Worm (Caenorhabditis elegans) whole organism, L1 larva: ENCODE measurements around the gene parg-2.

Source experiments
- ceh-8 ChIP-seq: fragments of 200-800 bp; sonication (Bioruptor generic); optimal IDR thresholded peaks from 2 replicates; lab custom pipeline; 2018; ENCODE audit warnings: mild to moderate bottlenecking, missing genetic modification characterization, moderate library complexity, missing compliant biosample characterization
- egl-27 ChIP-seq, 2 experiments: fragments of 150-350 bp in 1 of 2; sonication (generic microtip); optimal IDR thresholded peaks; 3 replicates each; lab custom pipeline; 2017 to 2018; ENCODE audit warnings: missing biosample characterization in 2 of 2, missing genetic modification characterization in 2 of 2, missing genetic modification reagents in 2 of 2
- hpl-2 ChIP-seq: fragments of 150-350 bp; optimal IDR thresholded peaks from 2 replicates; lab custom pipeline; 2014; ENCODE audit warnings: missing biosample characterization, missing genetic modification reagents, missing genetic modification characterization
- lin-13 ChIP-seq: fragments of 150-350 bp; optimal IDR thresholded peaks from 2 replicates; lab custom pipeline; 2014; ENCODE audit warnings: missing biosample characterization, missing genetic modification reagents, missing genetic modification characterization
- lin-39 ChIP-seq: fragments of 150-350 bp; optimal IDR thresholded peaks from 2 replicates; lab custom pipeline; 2014; ENCODE audit warnings: missing biosample characterization, missing genetic modification reagents, missing genetic modification characterization
- nhr-11 ChIP-seq: fragments of 150-350 bp; optimal IDR thresholded peaks from 2 replicates; lab custom pipeline; 2014; ENCODE audit warnings: missing biosample characterization, missing genetic modification characterization
- nhr-77 ChIP-seq: fragments of 150-350 bp; optimal IDR thresholded peaks from 2 replicates; lab custom pipeline; 2014; ENCODE audit warnings: missing biosample characterization, missing genetic modification characterization
- snpc-4 ChIP-seq: fragments of 150-350 bp; optimal IDR thresholded peaks from 2 replicates; lab custom pipeline; 2014; ENCODE audit warnings: missing biosample characterization, missing genetic modification characterization
- sox-4 ChIP-seq: sonication (generic microtip); optimal IDR thresholded peaks from 2 replicates; lab custom pipeline; 2016; ENCODE audit warnings: missing genetic modification characterization, missing compliant biosample characterization
- unc-86 ChIP-seq: sonication (generic microtip); optimal IDR thresholded peaks from 2 replicates; lab custom pipeline; 2016; ENCODE audit warnings: missing genetic modification characterization, missing compliant biosample characterization
- zag-1 ChIP-seq: fragments of 150-350 bp; optimal IDR thresholded peaks from 2 replicates; lab custom pipeline; 2014; ENCODE audit warnings: missing biosample characterization, missing genetic modification characterization
- ztf-11 ChIP-seq, 2 experiments: sonication (generic microtip); optimal IDR thresholded peaks; 2 replicates each; lab custom pipeline; 2016 to 2017; ENCODE audit warnings: missing genetic modification characterization in 2 of 2, missing biosample characterization in 1 of 2, missing compliant biosample characterization in 1 of 2

ce11 chrIV:8705504-8705903, 9.4 kb downstream of the parg-2 start, which contains the start of gene H23L24.4:
- TF ChIP-seq lin-13 (GFP tag; lab: Kevin White, UChicago) (no peak), ztf-11 (tag; optimal IDR thresholded peaks at IDR 0.05; lab: Kevin White, UChicago) (no peak), lin-39 (no peak), unc-86 (tag; lab: Kevin White, UChicago) (no peak), snpc-4 (tag; lab: Kevin White, UChicago) (no peak), nhr-11 (tag; lab: Kevin White, UChicago) (no peak), ceh-8 (no peak), sox-4 (tag; lab: Kevin White, UChicago) (no peak), nhr-77 (tag; lab: Kevin White, UChicago) (no peak), zag-1 (no peak), egl-27 (tag; optimal IDR thresholded peaks at IDR 0.05; lab: Kevin White, UChicago) (no peak), hpl-2 (GFP tag; lab: Kevin White, UChicago) (no peak)
